Worm (Caenorhabditis elegans) whole organism, L4/young adult: ENCODE results near the gene pars-1.

Source experiments
- W03F9.2 ChIP-seq: fragments of 150-350 bp; optimal IDR thresholded peaks from 2 replicates; lab custom pipeline; 2014; ENCODE audit warnings: missing biosample characterization, missing genetic modification characterization
- dao-5 ChIP-seq: sonication (generic microtip); optimal IDR thresholded peaks from 2 replicates; lab custom pipeline; 2016; ENCODE audit warnings: missing genotype, missing genetic modification characterization, moderate library complexity, missing compliant biosample characterization
- him-1 ChIP-seq: sonication (generic microtip); optimal IDR thresholded peaks from 2 replicates; lab custom pipeline; 2016; ENCODE audit warnings: missing genotype, missing genetic modification reagents, missing genetic modification characterization, missing compliant biosample characterization

DNA sequence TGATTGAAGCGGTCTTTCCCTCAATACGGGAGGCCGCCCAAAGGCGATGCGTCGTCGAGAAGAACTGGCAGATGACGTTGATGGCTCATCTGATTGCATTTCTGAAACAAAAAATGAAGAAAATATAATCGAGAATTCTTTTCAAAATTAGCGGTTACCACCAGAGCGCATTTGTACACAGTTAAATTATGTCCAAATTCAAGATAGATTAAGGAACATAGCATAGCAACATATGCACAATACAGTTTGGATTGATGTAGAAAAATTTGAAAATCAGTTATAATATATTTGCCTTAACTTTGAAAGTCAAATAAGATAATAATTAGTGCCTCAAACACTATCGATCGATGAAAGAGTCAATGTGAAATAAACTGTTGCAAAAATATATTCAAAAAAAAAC lies 9.1 kb upstream of the pars-1 start, which contains the start of gene R151.8:
- TF ChIP-seq him-1 (tag; lab: Kevin White, UChicago): no peak
- no peak for TF ChIP-seq dao-5
- no peak for TF ChIP-seq W03F9.2 (tag; lab: Kevin White, UChicago)
